Fruit fly (Drosophila melanogaster) whole organism, embryonic: ENCODE measurements around the gene TpnC25D.

Experiments
- Adf1 ChIP-seq: fragments of 200-800 bp; sonication (Bioruptor generic); IDR thresholded peaks from 2 replicates; pipeline ENCODE4 v1.3.6; 2022; ENCODE audit warnings: missing biosample characterization, missing genetic modification characterization
- Asciz ChIP-seq: fragments of 200-800 bp; sonication (Bioruptor generic); optimal IDR thresholded peaks from 2 replicates; lab custom pipeline; 2017; ENCODE audit warnings: missing biosample characterization, mild to moderate bottlenecking, missing genetic modification characterization, missing genetic modification reagents
- Bdp1 ChIP-seq: fragments of 200-800 bp; sonication (Bioruptor generic); optimal IDR thresholded peaks from 3 replicates; lab custom pipeline; 2016; ENCODE audit warnings: missing biosample characterization, missing genetic modification characterization
- CG11456 ChIP-seq: fragments of 200-800 bp; sonication (Bioruptor generic); IDR thresholded peaks from 3 replicates; pipeline ENCODE4 v1.3.6; 2022; ENCODE audit warnings: missing biosample characterization, missing genetic modification characterization
- CG12659 ChIP-seq: fragments of 200-800 bp; sonication (Bioruptor generic); optimal IDR thresholded peaks from 3 replicates; lab custom pipeline; 2017; ENCODE audit warnings: mild to moderate bottlenecking, missing biosample characterization, missing genetic modification reagents, missing genetic modification characterization
- CG12744 ChIP-seq: fragments of 200-800 bp; sonication (Bioruptor generic); optimal IDR thresholded peaks from 2 replicates; lab custom pipeline; 2016; ENCODE audit warnings: missing biosample characterization, missing genetic modification characterization
- CG1602 ChIP-seq: fragments of 200-800 bp; sonication (Bioruptor generic); optimal IDR thresholded peaks from 3 replicates; lab custom pipeline; 2016; ENCODE audit warnings: missing biosample characterization, missing genetic modification characterization
- CG3163 ChIP-seq: fragments of 200-800 bp; sonication (Bioruptor generic); optimal IDR thresholded peaks from 3 replicates; lab custom pipeline; 2016; ENCODE audit warnings: missing biosample characterization, missing genetic modification characterization
- CG3407 ChIP-seq: fragments of 200-800 bp; sonication (Bioruptor generic); optimal IDR thresholded peaks from 2 replicates; lab custom pipeline; 2018; ENCODE audit warnings: missing biosample characterization, mild to moderate bottlenecking, missing genetic modification characterization
- CG34376 ChIP-seq: fragments of 200-800 bp; sonication (Bioruptor generic); optimal IDR thresholded peaks from 2 replicates; lab custom pipeline; 2018; ENCODE audit warnings: missing biosample characterization, mild to moderate bottlenecking, missing genetic modification characterization
- CG4707 ChIP-seq: fragments of 200-800 bp; sonication (Bioruptor generic); optimal IDR thresholded peaks from 2 replicates; lab custom pipeline; 2018; ENCODE audit warnings: missing biosample characterization, mild to moderate bottlenecking, missing genetic modification characterization, moderate library complexity
- CG6683 ChIP-seq: fragments of 200-800 bp; sonication (Bioruptor generic); optimal IDR thresholded peaks from 2 replicates; lab custom pipeline; 2017; ENCODE audit warnings: missing biosample characterization, mild to moderate bottlenecking, missing genetic modification characterization, missing genetic modification reagents
- CG6765 ChIP-seq: fragments of 200-800 bp; sonication (Bioruptor generic); optimal IDR thresholded peaks from 3 replicates; lab custom pipeline; 2017; ENCODE audit warnings: missing biosample characterization, mild to moderate bottlenecking, missing genetic modification characterization
- CG8944 ChIP-seq: fragments of 200-800 bp; sonication (Bioruptor generic); optimal IDR thresholded peaks from 3 replicates; lab custom pipeline; 2016; ENCODE audit warnings: missing biosample characterization, missing genetic modification characterization
- CG9797 ChIP-seq: fragments of 200-800 bp; sonication (Bioruptor generic); optimal IDR thresholded peaks from 3 replicates; lab custom pipeline; 2018; ENCODE audit warnings: missing biosample characterization, mild to moderate bottlenecking, missing genetic modification characterization
- CG9932 ChIP-seq: fragments of 200-800 bp; sonication (Bioruptor generic); IDR thresholded peaks from 2 replicates; pipeline ENCODE4 v1.3.6; 2022; ENCODE audit warnings: missing biosample characterization, missing genetic modification characterization
- D ChIP-seq, 2 experiments: fragments of 200-800 bp in 1 of 2; fragments of >200 bp in 1 of 2; sonication (Bioruptor generic) in 1 of 2; optimal IDR thresholded peaks; 2 replicates in 1 of 2; 3 replicates in 1 of 2; lab custom pipeline; 2017; ENCODE audit warnings: mild to moderate bottlenecking in 1 of 2, missing biosample characterization in 1 of 2, missing genetic modification characterization in 1 of 2, missing genetic modification reagents in 1 of 2
- Dad ChIP-seq: fragments of 200-800 bp; sonication (Bioruptor generic); optimal IDR thresholded peaks from 3 replicates; lab custom pipeline; 2016; ENCODE audit warnings: missing biosample characterization, missing genetic modification characterization
- Doc3 ChIP-seq: fragments of 200-800 bp; sonication (Bioruptor generic); IDR thresholded peaks from 3 replicates; pipeline ENCODE4 v1.3.6; 2022; ENCODE audit warnings: missing biosample characterization, missing genetic modification characterization; ENCODE audit not compliant: partially characterized antibody
- Dp ChIP-seq: fragments of 200-800 bp; sonication (Bioruptor generic); optimal IDR thresholded peaks from 2 replicates; lab custom pipeline; 2018; ENCODE audit warnings: missing biosample characterization, mild to moderate bottlenecking, missing genetic modification characterization, moderate library complexity
- Dref ChIP-seq: fragments of 200-800 bp; sonication (Bioruptor generic); IDR thresholded peaks from 2 replicates; pipeline ENCODE4 v1.3.6; 2022; ENCODE audit warnings: missing biosample characterization, missing genetic modification characterization
- Hey ChIP-seq: fragments of 200-800 bp; sonication (Bioruptor generic); optimal IDR thresholded peaks from 3 replicates; lab custom pipeline; 2018; ENCODE audit warnings: missing biosample characterization, mild to moderate bottlenecking, missing genetic modification characterization
- Lim3 ChIP-seq: fragments of 200-800 bp; sonication (Bioruptor generic); IDR thresholded peaks from 2 replicates; pipeline ENCODE4 v1.3.6; 2022; ENCODE audit warnings: missing biosample characterization, missing genetic modification characterization
- NC2β ChIP-seq: fragments of 200-800 bp; sonication (Bioruptor generic); optimal IDR thresholded peaks from 2 replicates; lab custom pipeline; 2016; ENCODE audit warnings: missing biosample characterization, missing genetic modification characterization
- NK7.1 ChIP-seq: fragments of 200-800 bp; sonication (Bioruptor generic); optimal IDR thresholded peaks from 3 replicates; lab custom pipeline; 2016; ENCODE audit warnings: missing biosample characterization, missing genetic modification characterization
- Nf-YC ChIP-seq: fragments of 200-800 bp; optimal IDR thresholded peaks from 3 replicates; lab custom pipeline; 2019; ENCODE audit warnings: missing biosample characterization, mild to moderate bottlenecking, missing genetic modification characterization, moderate library complexity
- Oaz ChIP-seq: fragments of 200-800 bp; sonication (Bioruptor generic); IDR thresholded peaks from 2 replicates; pipeline ENCODE4 v1.3.6; 2022; ENCODE audit warnings: missing biosample characterization, missing genetic modification characterization
- Ssrp ChIP-seq: fragments of 200-800 bp; sonication (Bioruptor generic); optimal IDR thresholded peaks from 2 replicates; lab custom pipeline; 2018; ENCODE audit warnings: missing biosample characterization, mild to moderate bottlenecking, missing genetic modification characterization, moderate library complexity
- Trl ChIP-seq, 3 experiments: fragments of >200 bp in 2 of 3; fragments of 200-800 bp in 1 of 3; sonication (Bioruptor generic) in 1 of 3; optimal IDR thresholded peaks; 2 replicates in 1 of 3; 3 replicates in 2 of 3; lab custom pipeline; 2016 to 2017; ENCODE audit warnings: missing biosample characterization in 1 of 3, missing genetic modification characterization in 1 of 3
- ap ChIP-seq: fragments of 200-800 bp; sonication (Bioruptor generic); IDR thresholded peaks from 2 replicates; pipeline ENCODE4 v1.3.6; 2022; ENCODE audit warnings: missing biosample characterization, missing genetic modification characterization
- bigmax ChIP-seq: fragments of 200-800 bp; sonication (Bioruptor generic); optimal IDR thresholded peaks from 2 replicates; lab custom pipeline; 2018; ENCODE audit warnings: missing biosample characterization, mild to moderate bottlenecking, missing genetic modification characterization
- cg ChIP-seq: fragments of 200-800 bp; sonication (Bioruptor generic); optimal IDR thresholded peaks from 3 replicates; lab custom pipeline; 2019; ENCODE audit warnings: missing biosample characterization, mild to moderate bottlenecking, missing genetic modification characterization, moderate library complexity
- corto ChIP-seq: fragments of 200-800 bp; sonication (Bioruptor generic); optimal IDR thresholded peaks from 2 replicates; lab custom pipeline; 2016; ENCODE audit warnings: missing biosample characterization, mild to moderate bottlenecking, missing genetic modification characterization, moderate library complexity
- dati ChIP-seq: fragments of 200-800 bp; sonication (Bioruptor generic); IDR thresholded peaks from 2 replicates; pipeline ENCODE4 v1.3.6; 2022; ENCODE audit warnings: missing biosample characterization, missing genetic modification characterization
- dmrt11E ChIP-seq: fragments of 200-800 bp; sonication (Bioruptor generic); optimal IDR thresholded peaks from 3 replicates; lab custom pipeline; 2018; ENCODE audit warnings: missing biosample characterization, mild to moderate bottlenecking, missing genetic modification characterization, moderate library complexity
- fd64A ChIP-seq: fragments of 200-800 bp; sonication (Bioruptor generic); optimal IDR thresholded peaks from 3 replicates; lab custom pipeline; 2018; ENCODE audit warnings: missing biosample characterization, mild to moderate bottlenecking, missing genetic modification characterization
- fru ChIP-seq: fragments of >200 bp; optimal IDR thresholded peaks from 2 replicates; lab custom pipeline; 2017
- h ChIP-seq: fragments of >200 bp; optimal IDR thresholded peaks from 2 replicates; lab custom pipeline; 2017
- hth ChIP-seq: fragments of >200 bp; optimal IDR thresholded peaks from 2 replicates; lab custom pipeline; 2017; ENCODE audit warnings: inconsistent platforms
- ken ChIP-seq: fragments of 200-800 bp; sonication (Bioruptor generic); IDR thresholded peaks from 3 replicates; pipeline ENCODE4 v1.3.6; 2022; ENCODE audit warnings: missing biosample characterization, missing genetic modification characterization
- nerfin-1 ChIP-seq: fragments of 200-800 bp; sonication (Bioruptor generic); optimal IDR thresholded peaks from 3 replicates; lab custom pipeline; 2019; ENCODE audit warnings: missing biosample characterization, mild to moderate bottlenecking, missing genetic modification characterization, moderate library complexity
- odd ChIP-seq: fragments of 200-800 bp; sonication (Bioruptor generic); optimal IDR thresholded peaks from 2 replicates; lab custom pipeline; 2017; ENCODE audit warnings: missing biosample characterization, mild to moderate bottlenecking, missing genetic modification characterization
- pnt ChIP-seq: fragments of 200-800 bp; sonication (Bioruptor generic); optimal IDR thresholded peaks from 3 replicates; lab custom pipeline; 2016; ENCODE audit warnings: missing biosample characterization, missing genetic modification characterization
- shn ChIP-seq: fragments of 200-800 bp; sonication (Bioruptor generic); optimal IDR thresholded peaks from 3 replicates; lab custom pipeline; 2016; ENCODE audit warnings: missing biosample characterization, missing genetic modification characterization
- sim ChIP-seq: fragments of 200-800 bp; sonication (Bioruptor generic); IDR thresholded peaks from 2 replicates; pipeline ENCODE4 v1.3.6; 2022; ENCODE audit warnings: missing biosample characterization, missing genetic modification characterization
- stc ChIP-seq: fragments of 200-800 bp; sonication (Bioruptor generic); IDR thresholded peaks from 2 replicates; pipeline ENCODE4 v1.3.6; 2022; ENCODE audit warnings: missing biosample characterization, missing genetic modification characterization
- stwl ChIP-seq: fragments of 200-800 bp; sonication (Bioruptor generic); optimal IDR thresholded peaks from 3 replicates; lab custom pipeline; 2018; ENCODE audit warnings: missing biosample characterization, mild to moderate bottlenecking, missing genetic modification characterization, moderate library complexity
- yki ChIP-seq: fragments of >200 bp; optimal IDR thresholded peaks from 3 replicates; lab custom pipeline; 2018
- zen2 ChIP-seq: fragments of 200-800 bp; sonication (Bioruptor generic); IDR thresholded peaks from 3 replicates; pipeline ENCODE4 v1.3.6; 2022; ENCODE audit warnings: missing biosample characterization, missing genetic modification characterization; ENCODE audit not compliant: partially characterized antibody

TpnC25D gene

DNA sequence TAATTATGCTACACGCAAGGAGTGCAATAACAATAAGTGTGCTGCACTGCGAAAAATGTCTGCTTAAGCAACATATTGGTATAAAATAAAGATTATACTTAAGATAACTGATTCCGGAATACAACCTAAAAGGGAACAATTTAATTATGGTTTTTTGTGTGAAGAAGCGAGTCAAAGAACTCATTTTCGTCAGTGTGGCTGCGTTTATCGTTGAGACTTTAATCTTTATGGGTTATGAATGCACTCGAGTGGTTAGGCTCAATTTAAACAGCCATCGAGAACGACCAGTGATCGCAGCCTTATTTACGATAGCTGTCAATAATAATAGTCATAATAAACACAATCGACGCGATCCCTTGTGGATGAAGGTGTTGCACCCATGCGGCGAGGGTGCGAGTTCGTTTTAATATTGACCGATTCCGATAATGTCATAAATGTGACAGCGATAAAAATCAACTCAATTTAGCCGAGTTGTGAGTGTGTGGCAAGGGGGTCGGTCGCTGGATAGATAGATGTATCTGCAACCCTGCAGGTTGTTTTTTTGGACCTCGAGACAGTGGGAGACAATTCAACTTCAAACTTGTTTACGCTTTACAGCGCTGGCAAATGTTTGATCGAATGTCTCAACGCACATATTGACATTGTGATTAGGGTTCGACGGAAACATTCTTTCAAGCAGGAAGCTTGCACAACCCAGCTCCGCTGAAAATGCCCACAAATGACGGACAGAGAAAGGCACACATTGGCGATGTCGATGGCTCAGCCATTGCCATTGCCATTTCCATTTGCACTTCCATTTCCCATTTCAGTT is 39.7 kb downstream of the TpnC25D start (continued):
- TF ChIP-seq corto (GFP tag; lab: Kevin White, UChicago) (peak; percentile 79), CG34376 (GFP tag; lab: Kevin White, UChicago) (peak; percentile 13), CG3407 (peak; percentile 62), Nf-YC (tag; lab: Kevin White, UChicago) (no peak), fd64A (GFP tag; lab: Kevin White, UChicago) (peak; percentile 75), Dad (no peak), h (no peak), pnt (GFP tag; lab: Kevin White, UChicago) (peak; percentile 21), fru (lab: Kevin White, UChicago) (no peak), CG9797 (GFP tag; lab: Kevin White, UChicago) (peak; percentile 32), NK7.1 (GFP tag; lab: Kevin White, UChicago) (no peak), CG12659 (GFP tag; lab: Kevin White, UChicago) (peak; percentile 17), CG6765 (GFP tag; lab: Kevin White, UChicago) (no peak), Dp (GFP tag; lab: Kevin White, UChicago) (no peak), CG4707 (GFP tag; lab: Kevin White, UChicago) (peak; percentile 31), CG9932 (GFP tag; lab: Robert Waterston, UW) (no peak), Trl (optimal IDR thresholded peaks at IDR 0.05; lab: Kevin White, UChicago) (no peak), Trl (GFP tag; optimal IDR thresholded peaks at IDR 0.05; lab: Kevin White, UChicago) (peak; percentile 48), ken (GFP tag; lab: Robert Waterston, UW) (0 out of 3 replicates have a peak, but pooled peaks have one; percentile 38), CG8944 (GFP tag; lab: Kevin White, UChicago) (no peak), hth (lab: Kevin White, UChicago) (no peak), yki (lab: Kevin White, UChicago) (no peak), CG12744 (no peak), cg (GFP tag; lab: Kevin White, UChicago) (peak; percentile 6), Adf1 (GFP tag; lab: Robert Waterston, UW) (no peak), Ssrp (tag; lab: Kevin White, UChicago) (peak; percentile 27), Oaz (GFP tag; lab: Robert Waterston, UW) (no peak), CG6683 (GFP tag; lab: Kevin White, UChicago) (no peak), CG3163 (GFP tag; lab: Kevin White, UChicago) (no peak), Doc3 (GFP tag; lab: Robert Waterston, UW) (no peak), dmrt11E (peak; percentile 66), CG1602 (GFP tag; lab: Kevin White, UChicago) (peak; percentile 20), stwl (peak; percentile 25), NC2β (peak; percentile 60), Lim3 (GFP tag; lab: Robert Waterston, UW) (no peak; the same call in 1 of the 2 replicates), ap (GFP tag; lab: Robert Waterston, UW) (0 out of 2 replicates have a peak, but pooled peaks have one; percentile 36), nerfin-1 (peak; percentile 40), zen2 (GFP tag; lab: Robert Waterston, UW) (0 out of 3 replicates have a peak, but pooled peaks have one; percentile 36), CG11456 (GFP tag; lab: Robert Waterston, UW) (no peak), Dref (GFP tag; lab: Robert Waterston, UW) (no peak), bigmax (GFP tag; lab: Kevin White, UChicago) (no peak), D (optimal IDR thresholded peaks at IDR 0.05; lab: Kevin White, UChicago) (no peak), D (GFP tag; optimal IDR thresholded peaks at IDR 0.05; lab: Kevin White, UChicago) (peak; percentile 61), sim (GFP tag; lab: Robert Waterston, UW) (no peak), dati (0 out of 2 replicates have a peak, but pooled peaks have one; percentile 50), stc (GFP tag; lab: Robert Waterston, UW) (peak; percentile 21; the same call in 1 of the 2 replicates), Hey (tag; lab: Kevin White, UChicago) (no peak), shn (GFP tag; lab: Kevin White, UChicago) (no peak), Asciz (GFP tag; lab: Kevin White, UChicago) (peak; percentile 43), Bdp1 (GFP tag; lab: Kevin White, UChicago) (peak; percentile 36), odd (GFP tag; lab: Kevin White, UChicago) (peak; percentile 25)
